Fruit fly (Drosophila melanogaster) ovary, adult (tissue): ENCODE measurements around the gene Syp.

ENCODE experiments used
- CG17801 ChIP-seq: fragments of 200-800 bp; optimal IDR thresholded peaks from 2 replicates; lab custom pipeline; 2019; ENCODE audit warnings: missing biosample characterization, mild to moderate bottlenecking, missing genetic modification characterization, moderate library complexity; ENCODE audit not compliant: partially characterized antibody

The Syp gene

DNA sequence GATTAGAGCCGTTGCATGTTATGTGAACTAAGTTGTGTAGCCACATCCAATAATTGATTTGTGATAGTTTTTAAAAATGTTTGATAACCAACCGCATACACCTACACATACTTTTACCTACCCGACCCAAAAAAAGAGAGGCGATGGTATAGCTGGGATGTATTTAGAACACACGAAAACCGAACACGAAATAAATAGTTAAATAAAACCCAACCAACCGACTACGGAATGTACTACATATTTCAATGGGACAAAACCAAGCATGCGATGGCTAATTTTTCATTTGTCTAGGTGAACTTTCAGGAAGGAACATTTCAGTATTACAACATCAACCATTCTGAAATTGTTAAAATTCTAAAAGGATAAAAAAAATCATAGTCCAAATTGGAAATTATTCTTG is at the start of gene Syp:
Gene Syp, plus strand, starts transcription at position 301 of the 400 bp plus-strand sequence.
- no peak for TF ChIP-seq CG17801 (GFP tag; lab: Kevin White, UChicago)

- no peak for TF ChIP-seq CG17801 (GFP tag; lab: Kevin White, UChicago)
Measured at dm6 chr3R:20714360-20714759, 42.2 kb upstream of the Syp start, which contains the start of gene Oamb. Oamb (minus strand) TSS chr3R:20714577.

- TF ChIP-seq CG17801 (GFP tag; lab: Kevin White, UChicago), result no peak
Measured at dm6 chr3R:20719286-20719685, 37.2 kb upstream of the Syp start.

dm6 chr3R:20723491-20723890 is 33.0 kb upstream of the Syp start:
- TF ChIP-seq CG17801 (GFP tag; lab: Kevin White, UChicago), result no peak

- no peak for TF ChIP-seq CG17801 (GFP tag; lab: Kevin White, UChicago)
Measured at dm6 chr3R:20731331-20731730, 25.2 kb upstream of the Syp start, which contains the start of gene CG31205. CG31205 (plus strand) TSS chr3R:20731631.

DNA sequence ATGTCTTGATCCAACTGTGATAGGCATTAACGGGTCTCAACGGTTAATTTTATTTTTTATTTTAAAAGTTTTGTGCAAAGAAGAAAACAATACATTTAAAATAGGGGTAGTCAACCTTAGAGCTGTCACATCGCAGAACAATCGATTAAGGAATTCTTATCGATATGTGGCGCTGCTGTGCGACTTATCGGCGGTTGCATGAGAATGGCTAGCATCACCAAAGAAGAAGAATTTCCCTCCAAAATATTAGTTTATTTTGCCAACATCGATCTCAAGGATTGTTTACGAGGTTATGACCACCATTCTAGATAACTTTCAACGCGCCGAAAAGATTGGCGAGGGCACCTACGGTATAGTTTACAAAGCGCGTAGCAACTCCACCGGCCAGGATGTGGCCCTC is 21.1 kb upstream of the Syp start, which contains the start of gene Cdk2:
Gene Cdk2, plus strand, starts transcription at position 219 of the 400 bp plus-strand sequence.
- no peak for TF ChIP-seq CG17801 (GFP tag; lab: Kevin White, UChicago)

DNA sequence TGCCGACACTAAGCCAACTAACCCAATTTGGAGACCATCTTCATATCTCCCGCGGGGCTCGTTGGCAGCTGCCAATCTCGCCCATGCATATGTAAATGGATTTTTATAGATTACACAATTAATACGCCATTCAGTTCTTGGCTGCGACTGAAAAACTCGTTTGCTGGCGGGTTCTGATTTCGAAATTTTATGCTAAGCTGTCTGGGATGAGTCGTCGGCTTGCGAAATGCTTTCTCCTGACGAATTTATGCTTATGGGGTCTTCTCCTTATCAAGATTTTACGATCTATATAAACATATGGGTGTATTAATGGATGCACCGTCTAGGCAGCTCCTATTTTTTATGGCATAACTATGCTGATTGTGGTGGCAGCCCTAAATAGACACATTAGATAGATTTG is 17.5 kb upstream of the Syp start, which contains the start of gene CG17267:
Gene CG17267, minus strand, starts transcription at position 101 of the 400 bp plus-strand sequence.
- TF ChIP-seq CG17801 (GFP tag; lab: Kevin White, UChicago), result no peak

DNA sequence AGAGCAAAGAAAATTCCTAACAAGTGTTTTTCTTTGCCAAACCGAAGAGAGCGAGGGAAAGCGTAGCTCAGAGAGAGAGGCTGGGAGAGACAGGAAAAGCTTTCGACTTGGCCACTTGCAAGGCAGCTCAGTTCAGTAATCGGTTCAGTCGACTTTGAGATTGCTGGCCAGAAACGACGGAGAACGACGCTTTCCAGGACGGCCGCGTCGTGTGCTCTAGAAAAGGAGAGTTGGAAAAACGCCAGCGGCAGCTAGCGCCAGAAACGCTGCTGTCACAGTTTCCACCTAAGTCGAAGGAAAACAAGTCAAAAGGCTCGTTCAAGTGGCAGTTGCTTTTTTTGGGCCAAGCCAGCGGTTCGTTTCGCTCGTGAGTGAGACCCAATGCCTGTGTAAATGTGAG is 16.6 kb upstream of the Syp start, which contains the start of gene CG42322:
Gene CG42322, plus strand, starts transcription at position 138 of the 400 bp plus-strand sequence.
- no peak for TF ChIP-seq CG17801 (GFP tag; lab: Kevin White, UChicago)

DNA sequence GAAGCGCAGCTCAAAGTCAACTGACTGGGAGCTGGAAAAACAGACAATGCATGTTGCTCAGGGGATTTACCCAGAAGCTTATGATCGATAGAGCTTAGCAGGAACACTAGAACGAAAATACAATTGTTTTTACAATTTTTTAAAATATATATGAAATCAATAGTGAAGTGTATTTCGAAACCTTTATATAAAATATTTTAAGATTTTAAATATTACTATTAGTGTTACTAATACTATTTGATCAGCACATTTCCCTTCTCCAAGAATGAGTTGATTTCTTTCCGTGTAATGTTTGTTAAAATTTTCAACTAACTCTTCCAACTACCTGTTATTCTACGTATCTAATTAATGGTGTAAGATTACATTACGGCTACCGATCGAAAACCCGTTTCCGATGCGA is 12.8 kb upstream of the Syp start, which contains the start of gene CG31199:
Gene CG31199, minus strand, starts transcription at position 101 of the 400 bp plus-strand sequence.
- no peak for TF ChIP-seq CG17801 (GFP tag; lab: Kevin White, UChicago)

DNA sequence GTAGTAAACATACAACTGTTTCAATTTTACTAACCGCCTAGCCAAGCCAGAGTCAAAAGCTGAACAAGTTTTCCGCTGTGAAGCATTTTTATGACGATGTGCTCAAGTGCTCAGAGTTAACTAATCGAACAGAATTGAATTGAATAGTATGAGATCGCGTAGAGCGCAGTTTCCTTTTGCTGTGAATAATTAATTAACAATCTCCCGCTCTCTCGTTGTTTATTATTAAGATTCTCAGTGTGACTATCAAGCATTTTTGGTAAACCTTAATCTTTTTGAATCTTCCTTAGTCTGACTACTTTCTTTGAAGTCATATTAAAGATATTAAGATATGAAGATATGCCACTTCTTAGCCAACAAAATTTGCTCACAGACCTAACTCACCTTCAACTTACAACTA is 11.3 kb upstream of the Syp start, which contains the start of gene CG31200:
Gene CG31200, minus strand, starts transcription at position 101 of the 400 bp plus-strand sequence.
- TF ChIP-seq CG17801 (GFP tag; lab: Kevin White, UChicago), result no peak

DNA sequence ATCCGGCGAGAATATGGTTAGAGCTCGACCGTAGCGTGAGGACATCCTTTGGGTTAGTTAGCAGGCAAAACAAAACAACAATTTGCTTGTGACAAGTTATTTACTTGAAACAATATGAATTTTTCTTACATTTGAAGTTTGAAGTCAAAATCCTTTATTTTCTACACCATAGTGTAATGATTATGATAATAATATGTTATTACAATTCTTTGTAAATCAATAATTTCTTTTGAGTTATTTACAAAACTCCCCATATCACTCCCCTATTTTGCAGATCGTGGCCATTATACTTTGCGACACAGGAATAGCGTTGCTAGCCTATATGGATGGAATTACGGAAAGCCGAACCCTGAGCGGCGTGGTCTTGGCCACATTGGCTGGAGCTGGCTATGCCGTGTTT is 7.6 kb upstream of the Syp start, which contains the start of gene Prosalpha4T1:
Gene Prosalpha4T1, minus strand, starts transcription at position 101 of the 400 bp plus-strand sequence.
- TF ChIP-seq CG17801 (GFP tag; lab: Kevin White, UChicago), result no peak

DNA sequence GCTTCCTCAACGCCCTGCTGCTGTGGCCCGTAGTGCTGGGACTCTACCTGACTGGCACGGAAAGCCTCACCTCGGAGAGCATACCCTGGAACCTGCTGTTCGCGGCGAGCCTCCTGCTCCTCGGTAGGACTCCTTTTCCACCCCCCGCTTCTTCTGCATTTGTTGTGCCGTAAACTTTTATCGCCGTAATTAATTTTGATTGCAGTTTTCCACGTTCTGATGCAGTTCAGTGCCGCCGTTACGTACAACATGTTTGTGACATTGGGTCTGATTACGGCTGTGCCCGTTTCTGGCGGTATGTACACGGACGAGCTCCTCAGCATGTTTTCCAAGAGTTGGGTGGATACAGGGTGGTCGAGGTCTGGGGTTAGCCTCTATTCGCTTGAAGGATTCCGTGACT is 7.0 kb upstream of the Syp start:
- no peak for TF ChIP-seq CG17801 (GFP tag; lab: Kevin White, UChicago)

- no peak for TF ChIP-seq CG17801 (GFP tag; lab: Kevin White, UChicago)
Measured at dm6 chr3R:20754991-20755390, 1.5 kb upstream of the Syp start.

DNA sequence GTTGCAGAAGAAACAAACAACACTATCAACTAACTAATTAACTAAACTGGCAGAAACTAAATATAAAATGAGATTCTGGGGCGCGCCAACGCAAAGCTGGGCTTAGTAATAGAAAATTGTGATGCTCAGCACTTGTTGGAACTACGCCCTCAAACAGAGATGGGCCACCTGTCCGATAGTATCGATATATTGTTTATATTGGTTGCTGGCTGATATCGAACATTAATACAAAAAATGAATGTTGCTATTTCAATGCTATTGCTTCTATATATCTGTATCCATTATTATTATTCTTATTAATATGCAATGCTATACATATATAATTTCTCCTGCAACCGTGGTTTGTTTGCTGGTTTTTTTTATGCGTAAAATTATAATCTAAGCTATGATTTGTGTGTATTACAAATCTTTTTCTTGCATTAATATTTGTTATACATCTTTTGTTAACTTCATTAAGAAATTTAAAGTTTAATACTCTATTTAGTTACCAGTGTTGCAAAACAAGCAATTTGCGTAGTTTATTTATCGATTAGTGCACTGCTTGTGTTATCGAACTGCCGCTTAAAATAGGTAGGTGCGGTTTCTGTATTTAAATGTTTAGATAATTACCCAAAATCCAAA is 5.8 kb downstream of the Syp start, which contains the start of gene CG31195:
Gene CG31195, minus strand, starts transcription at position 195 of the 621 bp plus-strand sequence.
- no peak for TF ChIP-seq CG17801 (GFP tag; lab: Kevin White, UChicago)

DNA sequence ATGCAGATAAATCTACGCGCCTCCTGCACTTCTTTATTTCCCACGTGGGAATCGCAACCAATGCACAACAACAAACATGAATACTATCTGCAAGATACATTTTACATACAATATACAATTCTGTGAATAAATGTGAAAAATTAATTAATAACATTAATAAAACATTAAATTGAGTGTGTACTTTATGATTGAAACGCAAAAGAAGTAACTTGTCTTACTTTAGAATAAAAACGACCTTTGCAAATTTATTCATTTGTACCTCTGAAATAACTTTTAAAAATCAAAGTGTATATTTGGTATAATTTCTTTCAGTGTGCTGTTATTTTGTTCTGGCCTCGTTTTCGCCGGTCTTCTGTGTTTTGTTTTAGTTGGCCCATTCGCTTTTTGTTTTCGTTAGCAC is 7.5 kb downstream of the Syp start:
- TF ChIP-seq CG17801 (GFP tag; lab: Kevin White, UChicago), result no peak
